Fruit fly (Drosophila melanogaster) whole organism, embryonic: ENCODE data around the gene CG3071.

ENCODE experiments used
- CG11695 ChIP-seq: fragments of 200-800 bp; sonication (Bioruptor generic); IDR thresholded peaks from 3 replicates; pipeline ENCODE4 v1.3.6; 2022; ENCODE audit warnings: missing biosample characterization, missing genetic modification characterization
- CG15011 ChIP-seq: fragments of 200-800 bp; sonication (Bioruptor generic); optimal IDR thresholded peaks from 3 replicates; lab custom pipeline; 2018; ENCODE audit warnings: missing biosample characterization, mild to moderate bottlenecking, missing genetic modification characterization
- CG16779 ChIP-seq: fragments of 200-800 bp; sonication (Bioruptor generic); IDR thresholded peaks from 2 replicates; pipeline ENCODE4 v1.3.6; 2022; ENCODE audit warnings: missing biosample characterization, missing genetic modification characterization
- CG3163 ChIP-seq: fragments of 200-800 bp; sonication (Bioruptor generic); optimal IDR thresholded peaks from 3 replicates; lab custom pipeline; 2016; ENCODE audit warnings: missing biosample characterization, missing genetic modification characterization
- CG3847 ChIP-seq: fragments of 200-800 bp; sonication (Bioruptor generic); IDR thresholded peaks from 2 replicates; pipeline ENCODE4 v1.3.6; 2022; ENCODE audit warnings: missing biosample characterization, missing genetic modification characterization
- CG7987 ChIP-seq: fragments of 200-800 bp; sonication (Bioruptor generic); optimal IDR thresholded peaks from 2 replicates; lab custom pipeline; 2018; ENCODE audit warnings: missing biosample characterization, mild to moderate bottlenecking, missing genetic modification characterization, moderate library complexity
- CG8281 ChIP-seq: fragments of 200-800 bp; sonication (Bioruptor generic); optimal IDR thresholded peaks from 2 replicates; lab custom pipeline; 2018; ENCODE audit warnings: missing biosample characterization, mild to moderate bottlenecking, missing genetic modification characterization, moderate library complexity
- Lpt ChIP-seq: fragments of >200 bp; optimal IDR thresholded peaks from 2 replicates; lab custom pipeline; 2018; ENCODE audit warnings: missing biosample characterization, missing genetic modification characterization
- chinmo ChIP-seq: fragments of 200-800 bp; sonication (Bioruptor generic); IDR thresholded peaks from 4 replicates; pipeline ENCODE4 v1.3.6; 2022; ENCODE audit warnings: missing biosample characterization, missing genetic modification characterization; ENCODE audit not compliant: partially characterized antibody
- disco-r ChIP-seq: fragments of 200-800 bp; sonication (Bioruptor generic); optimal IDR thresholded peaks from 2 replicates; lab custom pipeline; 2016; ENCODE audit warnings: missing biosample characterization, missing genetic modification characterization
- usp ChIP-seq: fragments of >200 bp; optimal IDR thresholded peaks from 2 replicates; lab custom pipeline; 2017; ENCODE audit warnings: missing biosample characterization, missing genetic modification characterization

dm6 chrX:2296230-2297044 is 33.8 kb downstream of the CG3071 start:
- peak; percentile 91 for TF ChIP-seq CG3163 (GFP tag; lab: Kevin White, UChicago)
- no peak for TF ChIP-seq CG16779
- TF ChIP-seq chinmo = peak; percentile 85; the same call in 3 of the 4 replicates
- TF ChIP-seq usp (GFP tag; lab: Kevin White, UChicago) = no peak
- TF ChIP-seq disco-r = peak; percentile 89
- peak; percentile 87 for TF ChIP-seq CG11695
- TF ChIP-seq CG7987 (GFP tag; lab: Kevin White, UChicago) = peak; percentile 66
- TF ChIP-seq CG3847 (GFP tag; lab: Robert Waterston, UW) = peak; percentile 83
- peak; percentile 93 for TF ChIP-seq CG15011 (GFP tag; lab: Kevin White, UChicago)
- TF ChIP-seq Lpt = no peak
- TF ChIP-seq CG8281 (tag; lab: Kevin White, UChicago) = peak; percentile 80
